Fruit fly (Drosophila melanogaster) whole organism, embryonic: ENCODE measurements around the gene CG10638.

Experiments used
- CG31365 ChIP-seq: fragments of 200-800 bp; sonication (Bioruptor generic); optimal IDR thresholded peaks from 2 replicates; lab custom pipeline; 2018; ENCODE audit warnings: missing biosample characterization, mild to moderate bottlenecking, missing genetic modification characterization
- Dip2 ChIP-seq: fragments of 200-800 bp; sonication (Bioruptor generic); IDR thresholded peaks from 2 replicates; pipeline ENCODE4 v1.3.6; 2022; ENCODE audit warnings: missing biosample characterization, missing genetic modification characterization
- Dll ChIP-seq: fragments of 200-800 bp; sonication (Bioruptor generic); IDR thresholded peaks from 4 replicates; pipeline ENCODE4 v1.3.6; 2022; ENCODE audit warnings: missing biosample characterization, missing genetic modification characterization; ENCODE audit not compliant: partially characterized antibody
- fd3F ChIP-seq: fragments of 200-800 bp; sonication (Bioruptor generic); optimal IDR thresholded peaks from 2 replicates; lab custom pipeline; 2018; ENCODE audit warnings: missing biosample characterization, mild to moderate bottlenecking, missing genetic modification characterization, moderate library complexity
- klu ChIP-seq: fragments of 200-800 bp; sonication (Bioruptor generic); IDR thresholded peaks from 2 replicates; pipeline ENCODE4 v1.3.6; 2022; ENCODE audit warnings: missing biosample characterization, missing genetic modification characterization
- nau ChIP-seq: fragments of 200-800 bp; sonication (Bioruptor generic); optimal IDR thresholded peaks from 3 replicates; lab custom pipeline; 2017; ENCODE audit warnings: missing biosample characterization, mild to moderate bottlenecking, missing genetic modification characterization, missing genetic modification reagents
- org-1 ChIP-seq: fragments of 200-800 bp; sonication (Bioruptor generic); optimal IDR thresholded peaks from 2 replicates; lab custom pipeline; 2017; ENCODE audit warnings: missing biosample characterization, missing genetic modification characterization
- psq ChIP-seq: fragments of 200-800 bp; sonication (Bioruptor generic); optimal IDR thresholded peaks from 2 replicates; lab custom pipeline; 2017; ENCODE audit warnings: missing biosample characterization, missing genetic modification characterization
- sens-2 ChIP-seq: fragments of 200-800 bp; sonication (Bioruptor generic); IDR thresholded peaks from 2 replicates; pipeline ENCODE4 v1.3.6; 2022; ENCODE audit warnings: missing biosample characterization, missing genetic modification characterization
- slbo ChIP-seq: fragments of 200-800 bp; sonication (Bioruptor generic); IDR thresholded peaks from 2 replicates; pipeline ENCODE4 v1.3.6; 2022; ENCODE audit warnings: missing biosample characterization, missing genetic modification characterization
- yki ChIP-seq: fragments of >200 bp; optimal IDR thresholded peaks from 3 replicates; lab custom pipeline; 2018

dm6 chr3L:12478229-12478628 is 22.9 kb downstream of the CG10638 start:
- TF ChIP-seq klu (no peak), psq (GFP tag; lab: Kevin White, UChicago) (no peak), org-1 (no peak), sens-2 (GFP tag; lab: Robert Waterston, UW) (no peak), Dip2 (GFP tag; lab: Robert Waterston, UW) (no peak), yki (no peak), fd3F (GFP tag; lab: Kevin White, UChicago) (no peak), nau (no peak), Dll (GFP tag; lab: Robert Waterston, UW) (no peak), slbo (no peak), CG31365 (no peak)
